Fruit fly (Drosophila melanogaster): ENCODE data around the gene CG46465.

DNA sequence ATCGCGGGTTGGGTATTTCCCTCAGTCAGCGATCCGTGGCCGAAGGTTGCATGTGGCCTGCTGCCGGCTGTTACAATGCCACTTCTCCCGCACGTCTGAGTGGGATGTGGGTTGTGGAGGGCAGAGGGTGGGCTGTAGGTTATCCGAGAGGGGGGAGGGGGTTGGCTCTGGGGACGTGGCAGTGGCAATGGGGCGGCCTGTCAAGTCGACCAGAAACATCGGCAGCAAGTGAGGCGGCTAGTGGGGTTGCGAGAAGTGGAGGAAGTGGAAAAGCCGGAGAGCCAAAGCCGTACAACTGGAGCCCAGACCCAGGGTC, 32.4 kb downstream of the CG46465 start:
- TF ChIP-seq Crg-1 (GFP tag; optimal IDR thresholded peaks at IDR 0.05): no peak
- TF ChIP-seq cic (GFP tag; optimal IDR thresholded peaks at IDR 0.05): no peak
- TF ChIP-seq Mnt (GFP tag; optimal IDR thresholded peaks at IDR 0.05): no peak
- no peak for TF ChIP-seq CG33017 (tag; optimal IDR thresholded peaks at IDR 0.05)
- no peak for TF ChIP-seq CG7101 (tag; optimal IDR thresholded peaks at IDR 0.05)
- no peak for TF ChIP-seq kay (GFP tag; ENCODE audit: borderline replicate concordance)
- no peak for TF ChIP-seq pad (GFP tag; optimal IDR thresholded peaks at IDR 0.05)
- TF ChIP-seq Clk (GFP tag; optimal IDR thresholded peaks at IDR 0.05): no peak
- TF ChIP-seq CG5204 (GFP tag; optimal IDR thresholded peaks at IDR 0.05): no peak
- no peak for TF ChIP-seq ovo (GFP tag; optimal IDR thresholded peaks at IDR 0.05)

Data from whole organism, adult.